Worm (Caenorhabditis elegans) whole organism, dauer: Measurements from ENCODE around the gene C55A6.1.

Source experiments
- unc-62 ChIP-seq: sonication (generic microtip); optimal IDR thresholded peaks from 2 replicates; lab custom pipeline; 2017; ENCODE audit warnings: missing biosample characterization, missing genetic modification reagents, missing genetic modification characterization

The C55A6.1 gene

ce11 chrV:11531831-11532534, 27.2 kb upstream of the C55A6.1 start:
- TF ChIP-seq unc-62 (GFP tag; lab: Kevin White, UChicago): no peak

DNA sequence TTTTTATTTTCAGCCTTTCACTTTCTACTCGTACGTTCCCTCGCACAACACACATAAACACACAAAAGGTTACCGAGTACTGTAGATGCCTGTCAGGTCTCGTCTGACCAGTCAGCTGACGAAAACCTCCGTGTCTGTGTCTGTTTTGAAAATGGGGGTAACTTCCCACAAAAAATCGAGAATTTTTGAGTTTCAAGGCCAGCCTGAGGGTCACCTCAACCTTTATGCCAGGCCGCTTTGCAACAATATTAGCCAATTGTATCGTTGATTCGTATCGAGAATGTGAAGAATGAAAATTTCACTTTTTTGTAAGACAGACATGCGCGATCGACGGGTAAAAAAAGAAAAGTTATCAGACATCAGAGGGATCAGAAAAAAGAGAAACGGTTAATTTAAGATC, 26.3 kb upstream of the C55A6.1 start:
- no peak for TF ChIP-seq unc-62 (GFP tag; lab: Kevin White, UChicago)

ce11 chrV:11529541-11529940, 24.8 kb upstream of the C55A6.1 start:
- no peak for TF ChIP-seq unc-62 (GFP tag; lab: Kevin White, UChicago)

ce11 chrV:11528633-11529327, 24.0 kb upstream of the C55A6.1 start:
- no peak for TF ChIP-seq unc-62 (GFP tag; lab: Kevin White, UChicago)

DNA sequence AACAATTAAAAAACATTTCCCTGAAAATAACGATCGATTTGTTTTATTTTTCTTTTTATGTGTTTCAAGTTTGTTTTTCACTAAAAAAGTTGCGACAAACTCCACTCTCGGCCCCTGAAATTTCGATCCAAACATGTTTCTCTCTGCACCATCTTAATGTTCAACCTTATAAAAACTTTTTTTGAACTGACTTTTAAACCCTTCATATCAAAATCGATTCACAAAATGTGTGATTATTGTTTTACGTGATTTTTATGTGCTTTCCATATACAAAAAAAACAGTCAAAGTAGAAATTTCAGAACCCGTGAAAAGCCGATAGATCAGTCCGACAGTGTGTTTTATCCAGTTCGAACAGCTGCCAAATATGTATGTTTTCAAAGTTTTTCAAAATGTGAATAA, 22.8 kb upstream of the C55A6.1 start, which contains the start of gene ccch-1:
Gene ccch-1 (plus strand): TSS at position 301 of the 400 bp plus-strand sequence.
- TF ChIP-seq unc-62 (GFP tag; lab: Kevin White, UChicago): no peak

ce11 chrV:11526927-11527491, 22.2 kb upstream of the C55A6.1 start:
- TF ChIP-seq unc-62 (GFP tag; lab: Kevin White, UChicago): no peak

DNA sequence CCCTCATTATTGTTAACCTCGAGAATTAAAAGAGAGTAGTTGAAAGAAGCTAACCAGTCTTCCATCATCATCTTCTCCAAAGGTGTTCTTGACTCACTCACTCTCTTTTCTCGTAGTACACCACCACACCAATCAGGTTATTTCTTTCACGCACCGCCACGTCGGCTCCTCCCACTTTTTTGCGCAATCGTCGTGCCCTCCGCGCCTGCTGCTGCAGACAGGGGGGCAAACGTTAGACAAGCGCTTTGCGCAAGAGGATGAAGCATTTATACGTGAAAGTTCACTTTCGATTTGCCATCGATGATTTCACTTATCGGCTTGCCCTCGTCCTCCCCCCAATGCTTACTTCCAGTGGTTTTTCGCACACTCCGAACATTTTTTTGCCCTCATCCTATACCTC, 20.6 kb upstream of the C55A6.1 start:
- TF ChIP-seq unc-62 (GFP tag; lab: Kevin White, UChicago): no peak

- no peak for TF ChIP-seq unc-62 (GFP tag; lab: Kevin White, UChicago)
These were observed 16.7 kb upstream of the C55A6.1 start, which contains the start of gene pafo-1 for ce11 chrV:11521448-11521847. TSS of gene pafo-1 (plus strand) at chrV:11521703.

DNA sequence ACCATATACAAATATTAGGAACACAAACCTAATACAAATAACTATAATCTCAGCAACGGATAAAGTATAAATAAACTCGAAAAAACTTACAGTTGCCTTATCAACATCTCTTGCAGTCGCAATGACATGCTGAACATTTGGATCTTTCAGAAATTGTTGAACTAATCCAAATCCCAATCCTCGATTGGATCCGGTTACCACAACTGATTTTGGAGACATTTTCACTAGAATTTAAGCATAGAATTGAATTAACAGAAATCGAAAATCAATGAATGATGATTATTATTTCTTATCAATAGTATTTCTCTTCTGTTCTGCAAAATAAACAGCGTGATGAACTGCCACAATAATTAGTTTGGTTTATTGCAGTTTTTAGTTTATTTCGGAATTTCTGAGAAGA, 15.4 kb upstream of the C55A6.1 start, which contains the start of the genes C55A6.11 and C55A6.7:
Gene C55A6.11 (plus strand): TSS at position 301 of the 400 bp plus-strand sequence.
Gene C55A6.7 (minus strand): TSS at position 316 of the 400 bp plus-strand sequence.
- no peak for TF ChIP-seq unc-62 (GFP tag; lab: Kevin White, UChicago)

DNA sequence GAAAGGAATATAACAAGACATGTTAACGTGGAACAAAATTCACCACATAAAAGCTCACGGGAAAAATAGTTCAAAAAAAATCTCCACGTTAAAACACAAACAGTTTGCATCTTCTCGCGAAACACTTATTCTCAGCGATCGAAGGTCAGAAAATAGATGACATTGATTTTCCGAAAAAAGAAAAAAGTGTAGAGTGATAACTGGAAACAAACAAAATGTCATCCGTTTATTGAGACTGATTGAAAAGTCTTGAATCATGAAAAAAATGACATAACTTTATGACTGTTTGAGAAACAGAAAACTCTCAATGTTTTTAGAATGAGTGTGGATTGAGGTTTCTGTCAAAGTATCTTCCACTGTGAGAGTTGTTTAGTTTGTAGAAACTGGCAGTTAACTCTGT, 13.0 kb upstream of the C55A6.1 start, which contains the start of gene C55A6.4:
Gene C55A6.4 (minus strand): TSS at position 101 of the 400 bp plus-strand sequence.
- no peak for TF ChIP-seq unc-62 (GFP tag; lab: Kevin White, UChicago)

DNA sequence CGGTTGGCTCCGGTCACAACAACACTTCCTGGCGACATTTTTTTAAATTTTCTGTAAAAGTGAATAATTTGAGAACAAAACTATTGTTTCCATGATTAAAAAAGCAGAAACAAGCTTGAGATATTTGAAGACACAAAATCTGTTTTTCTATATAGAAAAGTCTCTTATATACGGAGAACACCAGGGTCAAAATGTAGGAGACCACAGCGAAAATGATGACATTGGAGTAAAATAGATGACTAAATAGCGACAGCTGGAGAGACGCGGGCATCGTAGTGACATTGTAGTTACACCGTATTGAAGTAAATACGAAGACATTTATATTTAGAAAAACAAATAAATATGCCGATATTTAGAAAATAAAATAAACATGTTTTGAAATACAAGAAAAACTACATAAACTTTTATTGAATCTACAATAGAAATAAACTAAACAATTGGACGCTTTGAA, 11.4 kb upstream of the C55A6.1 start, which contains the start of gene sdz-8:
Gene sdz-8 (minus strand): TSS at position 51 of the 451 bp plus-strand sequence.
- TF ChIP-seq unc-62 (GFP tag; lab: Kevin White, UChicago): no peak

ce11 chrV:11515145-11515544, 10.4 kb upstream of the C55A6.1 start:
- TF ChIP-seq unc-62 (GFP tag; lab: Kevin White, UChicago): no peak

DNA sequence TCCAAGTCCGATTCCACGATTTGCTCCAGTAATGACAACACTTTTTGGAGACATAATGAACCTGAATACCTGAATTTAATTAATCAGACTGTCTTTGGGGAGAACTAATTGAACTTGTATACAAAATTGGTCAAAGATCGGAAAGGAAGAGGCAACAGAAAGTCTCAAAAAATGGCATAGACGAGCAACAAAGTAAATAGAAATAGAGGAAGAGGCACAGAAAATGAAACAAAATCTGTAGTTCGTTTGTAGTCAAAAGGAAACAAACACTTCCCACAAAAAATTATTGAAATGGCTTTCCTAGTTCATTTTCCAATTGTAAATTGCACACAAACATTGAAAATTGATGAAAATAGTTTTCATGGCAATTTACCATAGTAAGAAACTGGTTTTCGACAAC, 9.9 kb upstream of the C55A6.1 start, which contains the start of gene C55A6.6:
Gene C55A6.6 (minus strand): TSS at position 61 of the 400 bp plus-strand sequence.
- TF ChIP-seq unc-62 (GFP tag; lab: Kevin White, UChicago): no peak

ce11 chrV:11513432-11513831, 8.7 kb upstream of the C55A6.1 start, which contains the start of gene C55A6.3:
TSS of gene C55A6.3 (minus strand) at chrV:11513532.
- no peak for TF ChIP-seq unc-62 (GFP tag; lab: Kevin White, UChicago)

- TF ChIP-seq unc-62 (GFP tag; lab: Kevin White, UChicago): no peak
These were observed 4.0 kb upstream of the C55A6.1 start, which contains the start of gene ttll-5 for ce11 chrV:11508773-11509172. TSS of gene ttll-5 (plus strand) at chrV:11509060.

DNA sequence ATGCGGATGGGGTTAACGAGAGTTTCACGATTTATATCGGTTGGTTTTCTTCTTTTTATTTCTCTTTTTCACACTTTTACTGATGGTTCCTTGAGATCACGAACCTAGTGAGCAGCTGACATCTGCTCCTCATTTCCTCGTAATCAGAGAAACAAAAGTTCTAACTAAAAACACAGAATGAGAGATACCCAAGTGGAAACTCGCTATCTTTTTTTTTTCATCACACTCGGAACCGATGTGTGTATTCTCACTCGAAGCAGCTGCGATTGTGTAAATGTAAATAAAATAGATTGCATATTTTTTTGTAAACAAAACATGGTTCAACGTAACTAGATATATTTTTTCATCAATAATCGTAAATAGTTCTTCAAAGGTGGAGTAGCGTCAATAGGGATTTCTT, 1.6 kb upstream of the C55A6.1 start:
- no peak for TF ChIP-seq unc-62 (GFP tag; lab: Kevin White, UChicago)
